Fruit fly (Drosophila melanogaster) whole organism, embryonic: Measurements from ENCODE around the gene Pp1-87B.
A peak's percentile ranks its signal among the peaks of the same experiment; 100 is the strongest.
"Not testable (repeated sequence)": the region's sequence is repeated elsewhere in the genome, so short reads cannot be mapped to it uniquely, and the experiment has no call there.

ENCODE experiments used
- Atf6 ChIP-seq: fragments of 200-800 bp; sonication (Bioruptor generic); IDR thresholded peaks from 2 replicates; pipeline ENCODE4 v1.3.6; 2022; ENCODE audit warnings: missing biosample characterization, missing genetic modification characterization
- CG10321 ChIP-seq: fragments of 200-800 bp; sonication (Bioruptor generic); IDR thresholded peaks from 2 replicates; pipeline ENCODE4 v1.3.6; 2022; ENCODE audit warnings: missing biosample characterization, missing genetic modification characterization
- CG10366 ChIP-seq: fragments of 200-800 bp; sonication (Bioruptor generic); IDR thresholded peaks from 2 replicates; pipeline ENCODE4 v1.3.6; 2022; ENCODE audit warnings: missing biosample characterization, missing genetic modification characterization
- CG10543 ChIP-seq: fragments of 200-800 bp; sonication (Bioruptor generic); optimal IDR thresholded peaks from 3 replicates; lab custom pipeline; 2017; ENCODE audit warnings: missing biosample characterization, mild to moderate bottlenecking, missing genetic modification characterization, moderate library complexity
- CG11085 ChIP-seq: fragments of 200-800 bp; sonication (Bioruptor generic); IDR thresholded peaks from 2 replicates; pipeline ENCODE4 v1.3.6; 2022; ENCODE audit warnings: missing biosample characterization, missing genetic modification characterization
- CG11398 ChIP-seq: fragments of 200-800 bp; sonication (Bioruptor generic); optimal IDR thresholded peaks from 2 replicates; lab custom pipeline; 2016; ENCODE audit warnings: missing biosample characterization, missing genetic modification characterization
- CG11723 ChIP-seq: fragments of 200-800 bp; sonication (Bioruptor generic); optimal IDR thresholded peaks from 2 replicates; lab custom pipeline; 2017; ENCODE audit warnings: missing biosample characterization, mild to moderate bottlenecking, missing genetic modification characterization
- CG12744 ChIP-seq: fragments of 200-800 bp; sonication (Bioruptor generic); optimal IDR thresholded peaks from 2 replicates; lab custom pipeline; 2016; ENCODE audit warnings: missing biosample characterization, missing genetic modification characterization
- CG12942 ChIP-seq: fragments of 200-800 bp; sonication (Bioruptor generic); optimal IDR thresholded peaks from 3 replicates; lab custom pipeline; 2016; ENCODE audit warnings: missing biosample characterization, missing genetic modification characterization
- CG13624 ChIP-seq: fragments of 200-800 bp; sonication (Bioruptor generic); optimal IDR thresholded peaks from 2 replicates; lab custom pipeline; 2016; ENCODE audit warnings: missing biosample characterization, missing genetic modification characterization
- CG14441 ChIP-seq: fragments of 200-800 bp; sonication (Bioruptor generic); IDR thresholded peaks from 2 replicates; pipeline ENCODE4 v1.3.6; 2022; ENCODE audit warnings: missing biosample characterization, missing genetic modification characterization
- CG1603 ChIP-seq: fragments of 200-800 bp; sonication (Bioruptor generic); optimal IDR thresholded peaks from 2 replicates; lab custom pipeline; 2019; ENCODE audit warnings: missing biosample characterization, mild to moderate bottlenecking, missing genetic modification characterization, moderate library complexity
- CG2712 ChIP-seq: fragments of 200-800 bp; optimal IDR thresholded peaks from 3 replicates; lab custom pipeline; 2019; ENCODE audit warnings: missing biosample characterization, mild to moderate bottlenecking, missing genetic modification characterization, moderate library complexity
- CG32532 ChIP-seq: fragments of 200-800 bp; sonication (Bioruptor generic); IDR thresholded peaks from 2 replicates; pipeline ENCODE4 v1.3.6; 2022; ENCODE audit warnings: missing biosample characterization, missing genetic modification characterization
- CG32767 ChIP-seq: fragments of 200-800 bp; sonication (Bioruptor generic); IDR thresholded peaks from 2 replicates; pipeline ENCODE4 v1.3.6; 2022; ENCODE audit warnings: missing biosample characterization, missing genetic modification characterization
- CG3281 ChIP-seq: fragments of 200-800 bp; sonication (Bioruptor generic); optimal IDR thresholded peaks from 3 replicates; lab custom pipeline; 2017; ENCODE audit warnings: missing biosample characterization, mild to moderate bottlenecking, missing genetic modification characterization
- CG7987 ChIP-seq: fragments of 200-800 bp; sonication (Bioruptor generic); optimal IDR thresholded peaks from 2 replicates; lab custom pipeline; 2018; ENCODE audit warnings: missing biosample characterization, mild to moderate bottlenecking, missing genetic modification characterization, moderate library complexity
- CHES-1-like ChIP-seq: fragments of 200-800 bp; sonication (Bioruptor generic); optimal IDR thresholded peaks from 2 replicates; lab custom pipeline; 2016; ENCODE audit warnings: missing biosample characterization, missing genetic modification characterization
- Camta ChIP-seq: fragments of 200-800 bp; sonication (Bioruptor generic); optimal IDR thresholded peaks from 2 replicates; lab custom pipeline; 2016; ENCODE audit warnings: missing biosample characterization, missing genetic modification characterization
- CkIIα-i1 ChIP-seq: fragments of 200-800 bp; sonication (Bioruptor generic); IDR thresholded peaks from 2 replicates; pipeline ENCODE4 v1.3.6; 2022; ENCODE audit warnings: missing biosample characterization, missing genetic modification characterization
- Doc3 ChIP-seq: fragments of 200-800 bp; sonication (Bioruptor generic); IDR thresholded peaks from 3 replicates; pipeline ENCODE4 v1.3.6; 2022; ENCODE audit warnings: missing biosample characterization, missing genetic modification characterization; ENCODE audit not compliant: partially characterized antibody
- ERR ChIP-seq: fragments of 200-800 bp; sonication (Bioruptor generic); optimal IDR thresholded peaks from 2 replicates; lab custom pipeline; 2016; ENCODE audit warnings: missing biosample characterization, missing genetic modification characterization
- H2.0 ChIP-seq: fragments of 200-800 bp; sonication (Bioruptor generic); IDR thresholded peaks from 2 replicates; pipeline ENCODE4 v1.3.6; 2022; ENCODE audit warnings: missing biosample characterization, missing genetic modification characterization
- HLH3B ChIP-seq: fragments of 200-800 bp; sonication (Bioruptor generic); IDR thresholded peaks from 2 replicates; pipeline ENCODE4 v1.3.6; 2022; ENCODE audit warnings: missing biosample characterization, missing genetic modification characterization
- HLHmδ ChIP-seq: fragments of 200-800 bp; sonication (Bioruptor generic); optimal IDR thresholded peaks from 2 replicates; lab custom pipeline; 2018; ENCODE audit warnings: missing biosample characterization, mild to moderate bottlenecking, missing genetic modification characterization, moderate library complexity
- HmgZ ChIP-seq: fragments of 200-800 bp; sonication (Bioruptor generic); optimal IDR thresholded peaks from 2 replicates; lab custom pipeline; 2018; ENCODE audit warnings: missing biosample characterization, mild to moderate bottlenecking, missing genetic modification characterization
- Hmr ChIP-seq: fragments of 200-800 bp; sonication (Bioruptor generic); optimal IDR thresholded peaks from 3 replicates; lab custom pipeline; 2017; ENCODE audit warnings: mild to moderate bottlenecking, missing biosample characterization, missing genetic modification reagents, missing genetic modification characterization
- Hmx ChIP-seq: fragments of 200-800 bp; sonication (Bioruptor generic); optimal IDR thresholded peaks from 2 replicates; lab custom pipeline; 2016; ENCODE audit warnings: missing biosample characterization, missing genetic modification characterization
- Hr3 ChIP-seq: fragments of 200-800 bp; sonication (Bioruptor generic); optimal IDR thresholded peaks from 3 replicates; lab custom pipeline; 2016; ENCODE audit warnings: missing biosample characterization, missing genetic modification characterization
- MTF-1 ChIP-seq: fragments of 200-800 bp; sonication (Bioruptor generic); optimal IDR thresholded peaks from 2 replicates; lab custom pipeline; 2018; ENCODE audit warnings: missing biosample characterization, mild to moderate bottlenecking, missing genetic modification characterization, borderline replicate concordance
- Med ChIP-seq: fragments of 200-800 bp; sonication (Bioruptor generic); peaks from one replicate; lab custom pipeline; 2016; ENCODE audit warnings: missing biosample characterization, missing genetic modification characterization, mild to moderate bottlenecking, inconsistent platforms, moderate library complexity
- Oli ChIP-seq: fragments of 200-800 bp; sonication (Bioruptor generic); optimal IDR thresholded peaks from 2 replicates; lab custom pipeline; 2018; ENCODE audit warnings: missing biosample characterization, mild to moderate bottlenecking, missing genetic modification characterization, moderate library complexity
- Opbp ChIP-seq: fragments of 200-800 bp; sonication (Bioruptor generic); IDR thresholded peaks from 3 replicates; pipeline ENCODE4 v1.3.6; 2022; ENCODE audit warnings: missing biosample characterization, missing genetic modification characterization; ENCODE audit not compliant: partially characterized antibody
- Sox100B ChIP-seq: fragments of 200-800 bp; sonication (Bioruptor generic); optimal IDR thresholded peaks from 3 replicates; lab custom pipeline; 2018; ENCODE audit warnings: missing biosample characterization, mild to moderate bottlenecking, missing genetic modification characterization
- al ChIP-seq: fragments of 200-800 bp; sonication (Bioruptor generic); IDR thresholded peaks from 2 replicates; pipeline ENCODE4 v1.3.6; 2022; ENCODE audit warnings: missing biosample characterization, missing genetic modification characterization
- dmrt99B ChIP-seq: fragments of 200-800 bp; sonication (Bioruptor generic); optimal IDR thresholded peaks from 2 replicates; lab custom pipeline; 2018; ENCODE audit warnings: missing biosample characterization, mild to moderate bottlenecking, missing genetic modification characterization, moderate library complexity
- ems ChIP-seq: fragments of 200-800 bp; sonication (Bioruptor generic); optimal IDR thresholded peaks from 3 replicates; lab custom pipeline; 2016; ENCODE audit warnings: missing biosample characterization, missing genetic modification characterization
- fu2 ChIP-seq: fragments of 200-800 bp; sonication (Bioruptor generic); optimal IDR thresholded peaks from 2 replicates; lab custom pipeline; 2016; ENCODE audit warnings: missing biosample characterization, missing genetic modification characterization
- gcm ChIP-seq: fragments of 200-800 bp; sonication (Bioruptor generic); optimal IDR thresholded peaks from 2 replicates; lab custom pipeline; 2019; ENCODE audit warnings: missing biosample characterization, mild to moderate bottlenecking, missing genetic modification characterization, moderate library complexity
- lmd ChIP-seq: fragments of 200-800 bp; sonication (Bioruptor generic); IDR thresholded peaks from 2 replicates; pipeline ENCODE4 v1.3.6; 2022; ENCODE audit warnings: missing biosample characterization, missing genetic modification characterization
- maf-S ChIP-seq: fragments of 200-800 bp; sonication (Bioruptor generic); optimal IDR thresholded peaks from 2 replicates; lab custom pipeline; 2016; ENCODE audit warnings: missing biosample characterization, missing genetic modification characterization
- row ChIP-seq: fragments of 200-800 bp; sonication (Bioruptor generic); IDR thresholded peaks from 3 replicates; pipeline ENCODE4 v1.3.6; 2022; ENCODE audit warnings: missing biosample characterization, missing genetic modification characterization
- scrt ChIP-seq: fragments of 200-800 bp; sonication (Bioruptor generic); optimal IDR thresholded peaks from 2 replicates; lab custom pipeline; 2018; ENCODE audit warnings: missing biosample characterization, mild to moderate bottlenecking, missing genetic modification characterization, moderate library complexity
- shn ChIP-seq: fragments of 200-800 bp; sonication (Bioruptor generic); optimal IDR thresholded peaks from 3 replicates; lab custom pipeline; 2016; ENCODE audit warnings: missing biosample characterization, missing genetic modification characterization
- slbo ChIP-seq: fragments of 200-800 bp; sonication (Bioruptor generic); IDR thresholded peaks from 2 replicates; pipeline ENCODE4 v1.3.6; 2022; ENCODE audit warnings: missing biosample characterization, missing genetic modification characterization
- sr ChIP-seq: fragments of 200-800 bp; sonication (Bioruptor generic); IDR thresholded peaks from 3 replicates; pipeline ENCODE4 v1.3.6; 2022; ENCODE audit warnings: missing biosample characterization, missing genetic modification characterization
- ssp ChIP-seq: fragments of 200-800 bp; sonication (Bioruptor generic); IDR thresholded peaks from 2 replicates; pipeline ENCODE4 v1.3.6; 2022; ENCODE audit warnings: missing biosample characterization, missing genetic modification characterization
- tll ChIP-seq, 2 experiments: fragments of 200-800 bp in 1 of 2; fragments of >200 bp in 1 of 2; sonication (Bioruptor generic) in 1 of 2; optimal IDR thresholded peaks; 2 replicates each; lab custom pipeline; 2017 to 2019; ENCODE audit warnings: missing biosample characterization in 2 of 2, missing genetic modification characterization in 2 of 2, mild to moderate bottlenecking in 1 of 2, moderate library complexity in 1 of 2
- zf30C ChIP-seq: fragments of 200-800 bp; sonication (Bioruptor generic); optimal IDR thresholded peaks from 3 replicates; lab custom pipeline; 2018; ENCODE audit warnings: missing biosample characterization, mild to moderate bottlenecking, missing genetic modification characterization

The Pp1-87B gene

dm6 chr3R:12465198-12465597, 39.5 kb upstream of the Pp1-87B start, which contains the start of gene CG5608:
Gene CG5608 (minus strand): TSS chr3R:12465298.
- TF ChIP-seq maf-S (GFP tag; lab: Kevin White, UChicago); CkIIα-i1 (GFP tag; lab: Robert Waterston, UW); Atf6 (GFP tag; lab: Robert Waterston, UW): not testable (repeated sequence)

dm6 chr3R:12459879-12460522, 34.3 kb upstream of the Pp1-87B start, which contains the start of the genes CG5961 and Polr3C:
Gene CG5961 (minus strand): TSS chr3R:12460294.
Gene Polr3C (plus strand): TSS chr3R:12460414.
- TF ChIP-seq Hmr (GFP tag; lab: Kevin White, UChicago) (no peak), Camta (GFP tag; lab: Kevin White, UChicago) (no peak), CG10321 (GFP tag; lab: Robert Waterston, UW) (no peak), CG10543 (no peak), Sox100B (GFP tag; lab: Kevin White, UChicago) (no peak), al (GFP tag; lab: Robert Waterston, UW) (no peak), CG12744 (GFP tag; lab: Kevin White, UChicago) (no peak), CG11085 (GFP tag; lab: Robert Waterston, UW) (no peak), ERR (GFP tag; lab: Kevin White, UChicago) (no peak), Hr3 (no peak), ems (GFP tag; lab: Kevin White, UChicago) (no peak), CG13624 (no peak), HLHmδ (GFP tag; lab: Kevin White, UChicago) (no peak), HmgZ (tag; lab: Kevin White, UChicago) (peak; percentile 24), tll (GFP tag; optimal IDR thresholded peaks at IDR 0.05; lab: Kevin White, UChicago) (peak in 1 of 2 experiments; percentile 65), Med (GFP tag; lab: Kevin White, UChicago) (peak; percentile 74), CHES-1-like (GFP tag; lab: Kevin White, UChicago) (no peak), fu2 (no peak), CG1603 (tag; lab: Kevin White, UChicago) (no peak), HLH3B (GFP tag; lab: Robert Waterston, UW) (no peak), CG14441 (no peak), CG7987 (GFP tag; lab: Kevin White, UChicago) (no peak), CG32767 (no peak), CG32532 (GFP tag; lab: Robert Waterston, UW) (no peak), dmrt99B (no peak), slbo (GFP tag; lab: Robert Waterston, UW) (no peak), shn (GFP tag; lab: Kevin White, UChicago) (no peak), CG3281 (GFP tag; lab: Kevin White, UChicago) (no peak), sr (GFP tag; lab: Robert Waterston, UW) (no peak), CG11723 (GFP tag; lab: Kevin White, UChicago) (no peak), CG10366 (GFP tag; lab: Robert Waterston, UW) (no peak), scrt (GFP tag; lab: Kevin White, UChicago) (no peak), Oli (no peak), gcm (no peak), CG12942 (GFP tag; lab: Kevin White, UChicago) (no peak), row (GFP tag; lab: Robert Waterston, UW) (no peak), ssp (GFP tag; lab: Robert Waterston, UW) (no peak), zf30C (GFP tag; lab: Kevin White, UChicago) (no peak), H2.0 (GFP tag; lab: Robert Waterston, UW) (no peak), CG2712 (tag; lab: Kevin White, UChicago) (no peak), Doc3 (GFP tag; lab: Robert Waterston, UW) (no peak), MTF-1 (GFP tag; lab: Kevin White, UChicago) (no peak), Opbp (GFP tag; lab: Robert Waterston, UW) (no peak), CG11398 (GFP tag; lab: Kevin White, UChicago) (no peak), lmd (GFP tag; lab: Robert Waterston, UW) (no peak), Hmx (GFP tag; lab: Kevin White, UChicago) (no peak)
